Fruit fly (Drosophila melanogaster): Measurements from ENCODE around the gene emei.
A peak's percentile ranks its signal among the peaks of the same experiment; 100 is the strongest.

Gene emei

DNA sequence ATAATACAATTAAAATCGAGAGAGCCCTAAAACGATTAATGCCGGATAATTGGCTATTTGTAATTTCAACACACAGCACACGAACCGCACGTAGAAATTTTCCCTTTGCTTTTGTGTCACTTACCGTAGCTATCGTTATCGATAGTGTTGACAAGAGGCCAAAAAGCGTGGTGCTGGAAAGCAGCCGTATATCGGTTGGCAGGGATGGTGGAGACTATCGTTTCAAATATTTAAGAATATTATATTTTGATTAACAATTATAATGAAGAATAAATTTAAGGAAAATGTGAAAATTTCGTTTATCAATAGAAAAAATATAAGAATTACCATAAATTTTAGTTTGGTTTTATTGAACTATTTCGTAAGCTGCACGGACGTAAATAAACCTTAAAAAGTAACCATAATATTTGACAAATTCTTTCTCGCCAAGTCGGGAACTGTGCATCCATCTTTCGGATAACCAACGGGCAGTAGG is 16.4 kb upstream of the emei start, which contains the start of gene JIL-1 (continued):
- TF ChIP-seq B-H1 (GFP tag; IDR thresholded peaks at IDR 0.05) (no peak), da (GFP tag; optimal IDR thresholded peaks at IDR 0.05) (no peak), en (GFP tag; optimal IDR thresholded peaks at IDR 0.05) (no peak), ATbp (GFP tag; optimal IDR thresholded peaks at IDR 0.05) (no peak), CG8944 (GFP tag; optimal IDR thresholded peaks at IDR 0.05) (peak; percentile 12), abd-A (tag; optimal IDR thresholded peaks at IDR 0.05) (peak; percentile 28), CG31388 (GFP tag; optimal IDR thresholded peaks at IDR 0.05) (no peak), Dek (tag; optimal IDR thresholded peaks at IDR 0.05) (peak; percentile 65), CG4707 (GFP tag; optimal IDR thresholded peaks at IDR 0.05) (peak; percentile 25), Dfd (GFP tag; optimal IDR thresholded peaks at IDR 0.05) (no peak), Ptx1 (GFP tag; IDR thresholded peaks at IDR 0.05) (peak; percentile 80), CG13894 (tag; optimal IDR thresholded peaks at IDR 0.05) (peak; percentile 31), D19B (GFP tag; optimal IDR thresholded peaks at IDR 0.05) (no peak), Ada2b (GFP tag; IDR thresholded peaks at IDR 0.05) (peak; percentile 66), trem (tag; optimal IDR thresholded peaks at IDR 0.05) (peak; percentile 8), zen2 (GFP tag; IDR thresholded peaks at IDR 0.05; ENCODE audit: partially characterized antibody) (peak; percentile 38; the same call in 2 of the 3 replicates), CG1233 (GFP tag; optimal IDR thresholded peaks at IDR 0.05) (peak; percentile 56), CG15696 (tag; optimal IDR thresholded peaks at IDR 0.05) (peak; percentile 18), Ets97D (GFP tag; optimal IDR thresholded peaks at IDR 0.05) (peak; percentile 54), Adf1 (GFP tag; IDR thresholded peaks at IDR 0.05) (peak; percentile 55; the same call in 1 of the 2 replicates), CG8089 (GFP tag; optimal IDR thresholded peaks at IDR 0.05) (no peak), lov (optimal IDR thresholded peaks at IDR 0.05) (no peak), lov (GFP tag; IDR thresholded peaks at IDR 0.05) (peak; percentile 61; the same call in 1 of the 3 replicates), HLHmδ (GFP tag; optimal IDR thresholded peaks at IDR 0.05) (peak; percentile 10), CG14014 (GFP tag; IDR thresholded peaks at IDR 0.05) (peak; percentile 62), slp2 (GFP tag; optimal IDR thresholded peaks at IDR 0.05) (peak; percentile 24), ERR (GFP tag; optimal IDR thresholded peaks at IDR 0.05) (no peak), crol (GFP tag; IDR thresholded peaks at IDR 0.05) (no peak), CG9817 (tag; optimal IDR thresholded peaks at IDR 0.05) (peak; percentile 60), fd3F (GFP tag; optimal IDR thresholded peaks at IDR 0.05) (peak; percentile 34), CG13296 (GFP tag; optimal IDR thresholded peaks at IDR 0.05) (peak; percentile 47), CG4617 (GFP tag; optimal IDR thresholded peaks at IDR 0.05; ENCODE audit: borderline replicate concordance) (peak; percentile 9), CG14667 (GFP tag; IDR thresholded peaks at IDR 0.05) (peak; percentile 41; the same call in 1 of the 2 replicates), CG11456 (GFP tag; IDR thresholded peaks at IDR 0.05) (peak; percentile 84), Max (GFP tag; optimal IDR thresholded peaks at IDR 0.05) (peak; percentile 67), CG6654 (GFP tag; optimal IDR thresholded peaks at IDR 0.05) (no peak), CG2129 (GFP tag; IDR thresholded peaks at IDR 0.05; ENCODE audit: partially characterized antibody) (peak; percentile 78), ssp (GFP tag; IDR thresholded peaks at IDR 0.05) (peak; percentile 57), CG7357 (GFP tag; IDR thresholded peaks at IDR 0.05) (0 out of 3 replicates have a peak, but pooled peaks have one; percentile 45), dimm (GFP tag; IDR thresholded peaks at IDR 0.05) (no peak), CG33213 (GFP tag; optimal IDR thresholded peaks at IDR 0.05) (peak; percentile 58), CG12071 (GFP tag; optimal IDR thresholded peaks at IDR 0.05) (peak; percentile 14), pum (GFP tag; optimal IDR thresholded peaks at IDR 0.05) (peak; percentile 1), pzg (GFP tag; optimal IDR thresholded peaks at IDR 0.05) (peak; percentile 79), salm (tag; optimal IDR thresholded peaks at IDR 0.05) (no peak), CG13287 (GFP tag; IDR thresholded peaks at IDR 0.05; ENCODE audit: partially characterized antibody) (peak; percentile 88), CG42726 (GFP tag; IDR thresholded peaks at IDR 0.05; ENCODE audit: partially characterized antibody) (peak; percentile 87), br (optimal IDR thresholded peaks at IDR 0.05) (no peak), prd (optimal IDR thresholded peaks at IDR 0.05) (no peak), prd (GFP tag; IDR thresholded peaks at IDR 0.05) (peak; percentile 72; the same call in 2 of the 3 replicates), gcm2 (GFP tag; optimal IDR thresholded peaks at IDR 0.05) (no peak)
